Fruit fly (Drosophila melanogaster) whole organism, embryonic: ENCODE results near the gene Dph3.

Experiments used
- Atf3 ChIP-seq: fragments of 200-800 bp; sonication (Bioruptor generic); optimal IDR thresholded peaks from 3 replicates; lab custom pipeline; 2016; ENCODE audit warnings: missing biosample characterization, missing genetic modification characterization
- Bgb ChIP-seq: fragments of 200-800 bp; sonication (Bioruptor generic); IDR thresholded peaks from 2 replicates; pipeline ENCODE4 v1.3.6; 2022; ENCODE audit warnings: missing biosample characterization, missing genetic modification characterization; ENCODE audit not compliant: partially characterized antibody
- CG11398 ChIP-seq: fragments of 200-800 bp; sonication (Bioruptor generic); optimal IDR thresholded peaks from 2 replicates; lab custom pipeline; 2016; ENCODE audit warnings: missing biosample characterization, missing genetic modification characterization
- CG12659 ChIP-seq: fragments of 200-800 bp; sonication (Bioruptor generic); optimal IDR thresholded peaks from 3 replicates; lab custom pipeline; 2017; ENCODE audit warnings: mild to moderate bottlenecking, missing biosample characterization, missing genetic modification reagents, missing genetic modification characterization
- CG13287 ChIP-seq: fragments of 200-800 bp; sonication (Bioruptor generic); IDR thresholded peaks from 2 replicates; pipeline ENCODE4 v1.3.6; 2022; ENCODE audit warnings: missing biosample characterization, missing genetic modification characterization; ENCODE audit not compliant: partially characterized antibody
- CG13775 ChIP-seq: fragments of 200-800 bp; sonication (Bioruptor generic); optimal IDR thresholded peaks from 3 replicates; lab custom pipeline; 2017; ENCODE audit warnings: missing biosample characterization, mild to moderate bottlenecking, missing genetic modification characterization
- CG14441 ChIP-seq: fragments of 200-800 bp; sonication (Bioruptor generic); IDR thresholded peaks from 2 replicates; pipeline ENCODE4 v1.3.6; 2022; ENCODE audit warnings: missing biosample characterization, missing genetic modification characterization
- CG1603 ChIP-seq: fragments of 200-800 bp; sonication (Bioruptor generic); optimal IDR thresholded peaks from 2 replicates; lab custom pipeline; 2019; ENCODE audit warnings: missing biosample characterization, mild to moderate bottlenecking, missing genetic modification characterization, moderate library complexity
- CG31441 ChIP-seq: fragments of 200-800 bp; sonication (Bioruptor generic); IDR thresholded peaks from 2 replicates; pipeline ENCODE4 v1.3.6; 2022; ENCODE audit warnings: missing biosample characterization, missing genetic modification characterization
- CG33213 ChIP-seq: fragments of 200-800 bp; sonication (Bioruptor generic); optimal IDR thresholded peaks from 3 replicates; lab custom pipeline; 2016; ENCODE audit warnings: missing biosample characterization, missing genetic modification characterization
- CG6272 ChIP-seq: fragments of 200-800 bp; sonication (Bioruptor generic); IDR thresholded peaks from 2 replicates; pipeline ENCODE4 v1.3.6; 2022; ENCODE audit warnings: missing biosample characterization, missing genetic modification characterization
- CG7745 ChIP-seq: fragments of 200-800 bp; sonication (Bioruptor generic); optimal IDR thresholded peaks from 2 replicates; lab custom pipeline; 2018; ENCODE audit warnings: missing biosample characterization, mild to moderate bottlenecking, missing genetic modification characterization, moderate library complexity
- Camta ChIP-seq: fragments of 200-800 bp; sonication (Bioruptor generic); optimal IDR thresholded peaks from 2 replicates; lab custom pipeline; 2016; ENCODE audit warnings: missing biosample characterization, missing genetic modification characterization
- Dfd ChIP-seq, 2 experiments: fragments of >200 bp; optimal IDR thresholded peaks; 2 replicates each; lab custom pipeline; 2017; ENCODE audit warnings: missing biosample characterization in 2 of 2, missing genetic modification characterization in 2 of 2
- Doc3 ChIP-seq: fragments of 200-800 bp; sonication (Bioruptor generic); IDR thresholded peaks from 3 replicates; pipeline ENCODE4 v1.3.6; 2022; ENCODE audit warnings: missing biosample characterization, missing genetic modification characterization; ENCODE audit not compliant: partially characterized antibody
- H2.0 ChIP-seq: fragments of 200-800 bp; sonication (Bioruptor generic); IDR thresholded peaks from 2 replicates; pipeline ENCODE4 v1.3.6; 2022; ENCODE audit warnings: missing biosample characterization, missing genetic modification characterization
- MTF-1 ChIP-seq: fragments of 200-800 bp; sonication (Bioruptor generic); optimal IDR thresholded peaks from 2 replicates; lab custom pipeline; 2018; ENCODE audit warnings: missing biosample characterization, mild to moderate bottlenecking, missing genetic modification characterization, borderline replicate concordance
- Myb ChIP-seq: fragments of 200-800 bp; sonication (Bioruptor generic); optimal IDR thresholded peaks from 2 replicates; lab custom pipeline; 2016; ENCODE audit warnings: missing biosample characterization, missing genetic modification characterization
- Optix ChIP-seq: fragments of 200-800 bp; sonication (Bioruptor generic); IDR thresholded peaks from 3 replicates; pipeline ENCODE4 v1.3.6; 2022; ENCODE audit warnings: missing biosample characterization, missing genetic modification characterization
- Side ChIP-seq: fragments of 200-800 bp; sonication (Bioruptor generic); optimal IDR thresholded peaks from 2 replicates; lab custom pipeline; 2016; ENCODE audit warnings: missing biosample characterization, missing genetic modification characterization
- Sox100B ChIP-seq: fragments of 200-800 bp; sonication (Bioruptor generic); optimal IDR thresholded peaks from 3 replicates; lab custom pipeline; 2018; ENCODE audit warnings: missing biosample characterization, mild to moderate bottlenecking, missing genetic modification characterization
- Trl ChIP-seq, 3 experiments: fragments of >200 bp in 2 of 3; fragments of 200-800 bp in 1 of 3; sonication (Bioruptor generic) in 1 of 3; optimal IDR thresholded peaks; 2 replicates in 1 of 3; 3 replicates in 2 of 3; lab custom pipeline; 2016 to 2017; ENCODE audit warnings: missing biosample characterization in 1 of 3, missing genetic modification characterization in 1 of 3
- ab ChIP-seq: fragments of 200-800 bp; sonication (Bioruptor generic); optimal IDR thresholded peaks from 2 replicates; lab custom pipeline; 2016; ENCODE audit warnings: missing biosample characterization, missing genetic modification characterization
- abd-A ChIP-seq: fragments of 200-800 bp; sonication (Bioruptor generic); optimal IDR thresholded peaks from 3 replicates; lab custom pipeline; 2019; ENCODE audit warnings: missing biosample characterization, mild to moderate bottlenecking, missing genetic modification characterization, moderate library complexity
- amos ChIP-seq: fragments of 200-800 bp; sonication (Bioruptor generic); IDR thresholded peaks from 2 replicates; pipeline ENCODE4 v1.3.6; 2022; ENCODE audit warnings: missing biosample characterization, missing genetic modification characterization; ENCODE audit not compliant: partially characterized antibody
- aop ChIP-seq: fragments of 200-800 bp; sonication (Bioruptor generic); IDR thresholded peaks from 2 replicates; pipeline ENCODE4 v1.3.6; 2022; ENCODE audit warnings: missing biosample characterization, missing genetic modification characterization
- ase ChIP-seq: fragments of 200-800 bp; sonication (Bioruptor generic); IDR thresholded peaks from 3 replicates; pipeline ENCODE4 v1.3.6; 2022; ENCODE audit warnings: missing biosample characterization, missing genetic modification characterization
- bbx ChIP-seq: fragments of 200-800 bp; sonication (Bioruptor generic); IDR thresholded peaks from 2 replicates; pipeline ENCODE4 v1.3.6; 2022; ENCODE audit warnings: missing biosample characterization, missing genetic modification characterization; ENCODE audit not compliant: partially characterized antibody
- cato ChIP-seq: fragments of 200-800 bp; sonication (Bioruptor generic); optimal IDR thresholded peaks from 2 replicates; lab custom pipeline; 2016; ENCODE audit warnings: missing biosample characterization, missing genetic modification characterization, borderline replicate concordance
- dimm ChIP-seq: fragments of 200-800 bp; sonication (Bioruptor generic); IDR thresholded peaks from 2 replicates; pipeline ENCODE4 v1.3.6; 2022; ENCODE audit warnings: missing biosample characterization, missing genetic modification characterization
- dmrt99B ChIP-seq: fragments of 200-800 bp; sonication (Bioruptor generic); optimal IDR thresholded peaks from 2 replicates; lab custom pipeline; 2018; ENCODE audit warnings: missing biosample characterization, mild to moderate bottlenecking, missing genetic modification characterization, moderate library complexity
- gcm2 ChIP-seq: fragments of 200-800 bp; sonication (Bioruptor generic); optimal IDR thresholded peaks from 2 replicates; lab custom pipeline; 2016; ENCODE audit warnings: missing biosample characterization, missing genetic modification characterization
- hkb ChIP-seq, 2 experiments: fragments of 200-800 bp in 1 of 2; fragments of >200 bp in 1 of 2; sonication (Bioruptor generic) in 1 of 2; IDR thresholded peaks in 1 of 2; optimal IDR thresholded peaks in 1 of 2; 2 replicates each; pipeline versions ENCODE4 v1.3.6 to Lab custom; 2017 to 2022; ENCODE audit warnings: missing biosample characterization in 1 of 2, missing genetic modification characterization in 1 of 2
- kay ChIP-seq: fragments of 200-800 bp; sonication (Bioruptor generic); optimal IDR thresholded peaks from 2 replicates; lab custom pipeline; 2016; ENCODE audit warnings: missing biosample characterization, missing genetic modification characterization
- ken ChIP-seq: fragments of 200-800 bp; sonication (Bioruptor generic); IDR thresholded peaks from 3 replicates; pipeline ENCODE4 v1.3.6; 2022; ENCODE audit warnings: missing biosample characterization, missing genetic modification characterization
- lbe ChIP-seq: fragments of 200-800 bp; sonication (Bioruptor generic); optimal IDR thresholded peaks from 2 replicates; lab custom pipeline; 2016; ENCODE audit warnings: missing biosample characterization, mild to moderate bottlenecking, missing genetic modification characterization
- lola ChIP-seq, 3 experiments: fragments of >200 bp in 2 of 3; fragments of 200-800 bp in 1 of 3; sonication (Bioruptor generic) in 1 of 3; optimal IDR thresholded peaks; 2 replicates each; lab custom pipeline; 2017 to 2019; ENCODE audit warnings: missing biosample characterization in 3 of 3, missing genetic modification characterization in 3 of 3, mild to moderate bottlenecking in 1 of 3, moderate library complexity in 1 of 3
- mam ChIP-seq: fragments of 200-800 bp; sonication (Bioruptor generic); optimal IDR thresholded peaks from 3 replicates; lab custom pipeline; 2016; ENCODE audit warnings: missing biosample characterization, missing genetic modification characterization
- nau ChIP-seq: fragments of 200-800 bp; sonication (Bioruptor generic); optimal IDR thresholded peaks from 3 replicates; lab custom pipeline; 2017; ENCODE audit warnings: missing biosample characterization, mild to moderate bottlenecking, missing genetic modification characterization, missing genetic modification reagents
- rib ChIP-seq: fragments of 200-800 bp; sonication (Bioruptor generic); IDR thresholded peaks from 2 replicates; pipeline ENCODE4 v1.3.6; 2022; ENCODE audit warnings: missing biosample characterization, missing genetic modification characterization
- ro ChIP-seq: fragments of 200-800 bp; sonication (Bioruptor generic); IDR thresholded peaks from 2 replicates; pipeline ENCODE4 v1.3.6; 2022; ENCODE audit warnings: missing biosample characterization, missing genetic modification characterization
- sisA ChIP-seq: fragments of 200-800 bp; sonication (Bioruptor generic); IDR thresholded peaks from 2 replicates; pipeline ENCODE4 v1.3.6; 2022; ENCODE audit warnings: missing biosample characterization, missing genetic modification characterization
- slp2 ChIP-seq: fragments of 200-800 bp; sonication (Bioruptor generic); optimal IDR thresholded peaks from 2 replicates; lab custom pipeline; 2016; ENCODE audit warnings: missing biosample characterization, missing genetic modification characterization
- sr ChIP-seq: fragments of 200-800 bp; sonication (Bioruptor generic); IDR thresholded peaks from 3 replicates; pipeline ENCODE4 v1.3.6; 2022; ENCODE audit warnings: missing biosample characterization, missing genetic modification characterization
- ttk ChIP-seq: fragments of 200-800 bp; sonication (Bioruptor generic); IDR thresholded peaks from 2 replicates; pipeline ENCODE4 v2.1.2; 2022; ENCODE audit warnings: missing biosample characterization, missing genetic modification characterization

The Dph3 gene

DNA sequence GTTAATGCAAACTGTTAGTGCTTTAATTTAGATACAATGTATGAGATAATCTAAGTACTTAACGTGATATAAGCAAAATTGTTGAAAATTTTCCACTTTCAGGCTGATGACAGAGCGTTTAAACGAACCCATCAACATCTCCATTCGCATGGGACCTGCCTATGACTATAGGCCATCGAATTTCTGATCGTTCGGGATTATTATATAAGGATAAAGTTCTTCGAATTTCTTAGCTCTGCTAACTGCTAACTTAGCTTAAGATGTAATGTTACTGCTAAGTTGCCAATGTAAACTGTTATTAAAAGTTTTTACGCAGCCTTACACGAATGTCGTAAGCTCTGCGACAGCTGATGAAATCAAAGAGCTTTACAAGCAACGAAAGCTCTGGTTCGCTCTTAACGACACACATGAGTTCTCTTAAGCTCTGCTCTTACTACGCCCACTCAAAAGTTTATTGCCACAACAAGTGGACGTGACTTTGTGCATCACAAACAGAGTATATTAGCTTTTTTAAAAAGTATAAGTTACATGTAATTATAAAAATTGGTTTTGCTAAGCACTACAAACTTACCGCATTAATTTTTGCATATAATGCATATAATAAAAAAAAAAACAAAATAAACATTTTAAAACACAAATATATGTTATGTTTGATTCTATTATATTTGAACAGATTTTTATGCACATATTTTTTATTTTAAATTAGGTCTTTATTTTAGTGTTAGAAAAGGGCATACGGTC lies 34.9 kb upstream of the Dph3 start (continued):
- TF ChIP-seq abd-A (tag; lab: Kevin White, UChicago): peak; percentile 98
- TF ChIP-seq MTF-1 (GFP tag; lab: Kevin White, UChicago): peak; percentile 84
- TF ChIP-seq Atf3: peak; percentile 83
- peak; percentile 98 for TF ChIP-seq rib
- TF ChIP-seq Camta (GFP tag; lab: Kevin White, UChicago): peak; percentile 89
- peak; percentile 100 for TF ChIP-seq Sox100B (GFP tag; lab: Kevin White, UChicago)
- TF ChIP-seq kay (GFP tag; lab: Kevin White, UChicago): peak; percentile 87
- TF ChIP-seq CG6272 (GFP tag; lab: Robert Waterston, UW): peak; percentile 96
- TF ChIP-seq Myb: peak; percentile 69
- TF ChIP-seq CG1603 (tag; lab: Kevin White, UChicago): peak; percentile 61
- peak; percentile 98 for TF ChIP-seq CG13775 (GFP tag; lab: Kevin White, UChicago)
- TF ChIP-seq ase: peak; percentile 97
- TF ChIP-seq CG11398 (GFP tag; lab: Kevin White, UChicago): no peak
- TF ChIP-seq H2.0 (GFP tag; lab: Robert Waterston, UW): peak; percentile 96
- no peak for TF ChIP-seq CG7745
- peak; percentile 95 for TF ChIP-seq slp2 (GFP tag; lab: Kevin White, UChicago)
- TF ChIP-seq ro: peak; percentile 97
- TF ChIP-seq hkb (optimal IDR thresholded peaks at IDR 0.05; lab: Kevin White, UChicago): no peak
- peak; percentile 98 for TF ChIP-seq hkb (GFP tag; IDR thresholded peaks at IDR 0.05; lab: Robert Waterston, UW)
- TF ChIP-seq Side (GFP tag; lab: Kevin White, UChicago): peak; percentile 59
- peak; percentile 87 for TF ChIP-seq cato
- peak; percentile 99 for TF ChIP-seq CG12659 (GFP tag; lab: Kevin White, UChicago)
- peak; percentile 99 for TF ChIP-seq sisA (GFP tag; lab: Robert Waterston, UW)
- peak; percentile 85 for TF ChIP-seq lbe (GFP tag; lab: Kevin White, UChicago)
- TF ChIP-seq ken (GFP tag; lab: Robert Waterston, UW): peak; percentile 96
- TF ChIP-seq dmrt99B: peak; percentile 100
- TF ChIP-seq CG13287: peak; percentile 20; the same call in 1 of the 2 replicates
- TF ChIP-seq dimm (GFP tag; lab: Robert Waterston, UW): peak; percentile 94

- peak; percentile 49; the same call in 1 of the 2 replicates for TF ChIP-seq aop (GFP tag; lab: Robert Waterston, UW)
- TF ChIP-seq Optix (GFP tag; lab: Robert Waterston, UW): peak; percentile 85; the same call in 2 of the 3 replicates
- no peak for TF ChIP-seq nau
- TF ChIP-seq CG11398 (GFP tag; lab: Kevin White, UChicago): peak; percentile 71
- peak; percentile 76 for TF ChIP-seq ab (GFP tag; lab: Kevin White, UChicago)
- peak; percentile 75 for TF ChIP-seq CG33213 (GFP tag; lab: Kevin White, UChicago)
- peak; percentile 33 for TF ChIP-seq hkb (optimal IDR thresholded peaks at IDR 0.05; lab: Kevin White, UChicago)
- no peak for TF ChIP-seq hkb (GFP tag; IDR thresholded peaks at IDR 0.05; lab: Robert Waterston, UW)
- TF ChIP-seq gcm2: peak; percentile 50
- TF ChIP-seq lola (GFP tag; optimal IDR thresholded peaks at IDR 0.05; lab: Kevin White, UChicago): peak in 1 of 3 experiments; percentile 26
- TF ChIP-seq ttk (GFP tag; lab: Robert Waterston, UW): no peak
- peak; percentile 26; the same call in 1 of the 2 replicates for TF ChIP-seq Bgb (GFP tag; lab: Robert Waterston, UW)
- TF ChIP-seq mam (GFP tag; lab: Kevin White, UChicago): peak; percentile 90
- TF ChIP-seq CG31441 (GFP tag; lab: Robert Waterston, UW): peak; percentile 44; the same call in 1 of the 2 replicates
- peak; percentile 13; the same call in 1 of the 2 replicates for TF ChIP-seq bbx (GFP tag; lab: Robert Waterston, UW)
- TF ChIP-seq amos (GFP tag; lab: Robert Waterston, UW): no peak
- TF ChIP-seq Trl (optimal IDR thresholded peaks at IDR 0.05; lab: Kevin White, UChicago): peak; percentile 54 to 58
- TF ChIP-seq Trl (GFP tag; optimal IDR thresholded peaks at IDR 0.05; lab: Kevin White, UChicago): no peak
- TF ChIP-seq Dfd (GFP tag; optimal IDR thresholded peaks at IDR 0.05; lab: Kevin White, UChicago): peak in 1 of 2 experiments; percentile 28
- no peak for TF ChIP-seq Doc3 (GFP tag; lab: Robert Waterston, UW)
- TF ChIP-seq CG14441: no peak
- TF ChIP-seq sr (GFP tag; lab: Robert Waterston, UW): peak; percentile 6
Measured at dm6 chr3R:11197389-11197716, 34.4 kb upstream of the Dph3 start, which contains the start of gene cu. TSS of gene cu (plus strand) at chr3R:11197592.
